Fruit fly (Drosophila melanogaster) whole organism, prepupa: Measurements from ENCODE around the gene CG31760.

Experiments
- CG11294 ChIP-seq: fragments of 200-800 bp; sonication (Bioruptor generic); IDR thresholded peaks from 2 replicates; pipeline ENCODE4 v1.3.6; 2022; ENCODE audit warnings: missing biosample characterization, missing genetic modification characterization
- CG6792 ChIP-seq: fragments of 200-800 bp; sonication (Bioruptor generic); optimal IDR thresholded peaks from 3 replicates; lab custom pipeline; 2016; ENCODE audit warnings: missing biosample characterization, missing genetic modification characterization
- CG6854 ChIP-seq: fragments of 200-800 bp; sonication (Bioruptor generic); optimal IDR thresholded peaks from 2 replicates; lab custom pipeline; 2017; ENCODE audit warnings: missing biosample characterization, mild to moderate bottlenecking, missing genetic modification characterization
- CG7368 ChIP-seq: fragments of 200-800 bp; sonication (Bioruptor generic); optimal IDR thresholded peaks from 3 replicates; lab custom pipeline; 2016; ENCODE audit warnings: missing biosample characterization, missing genetic modification characterization
- CG8319 ChIP-seq: fragments of 200-800 bp; sonication (Bioruptor generic); optimal IDR thresholded peaks from 3 replicates; lab custom pipeline; 2016; ENCODE audit warnings: missing biosample characterization, missing genetic modification characterization
- CG8632 ChIP-seq: fragments of 200-800 bp; sonication (Bioruptor generic); optimal IDR thresholded peaks from 3 replicates; lab custom pipeline; 2016; ENCODE audit warnings: missing biosample characterization, missing genetic modification characterization
- Lpt ChIP-seq: fragments of 200-800 bp; sonication (Bioruptor generic); optimal IDR thresholded peaks from 3 replicates; lab custom pipeline; 2016; ENCODE audit warnings: missing biosample characterization, missing genetic modification characterization
- OdsH ChIP-seq: fragments of 200-800 bp; sonication (Bioruptor generic); optimal IDR thresholded peaks from 3 replicates; lab custom pipeline; 2016; ENCODE audit warnings: missing biosample characterization, missing genetic modification characterization
- Sox15 ChIP-seq: fragments of 200-800 bp; sonication (Bioruptor generic); optimal IDR thresholded peaks from 3 replicates; lab custom pipeline; 2016; ENCODE audit warnings: missing biosample characterization, missing genetic modification characterization
- acj6 ChIP-seq: fragments of 200-800 bp; sonication (Bioruptor generic); optimal IDR thresholded peaks from 3 replicates; lab custom pipeline; 2016; ENCODE audit warnings: missing biosample characterization, missing genetic modification characterization
- fd85E ChIP-seq: fragments of 200-800 bp; sonication (Bioruptor generic); optimal IDR thresholded peaks from 3 replicates; lab custom pipeline; 2016; ENCODE audit warnings: missing biosample characterization, missing genetic modification characterization
- lz ChIP-seq: fragments of 200-800 bp; sonication (Bioruptor generic); optimal IDR thresholded peaks from 3 replicates; lab custom pipeline; 2016; ENCODE audit warnings: missing biosample characterization, missing genetic modification characterization

dm6 chr2L:12170250-12170649 lies 27.7 kb downstream of the CG31760 start, which contains the start of gene CG17217:
- no peak for TF ChIP-seq CG11294 (GFP tag; lab: Robert Waterston, UW)
- TF ChIP-seq CG6854 (GFP tag; lab: Kevin White, UChicago): no peak
- TF ChIP-seq Sox15: no peak
- no peak for TF ChIP-seq CG7368 (GFP tag; lab: Kevin White, UChicago)
- TF ChIP-seq acj6 (GFP tag; lab: Kevin White, UChicago): no peak
- TF ChIP-seq CG6792 (GFP tag; lab: Kevin White, UChicago): no peak
- no peak for TF ChIP-seq lz (GFP tag; lab: Kevin White, UChicago)
- no peak for TF ChIP-seq Lpt
- no peak for TF ChIP-seq CG8632 (GFP tag; lab: Kevin White, UChicago)
- no peak for TF ChIP-seq fd85E (GFP tag; lab: Kevin White, UChicago)
- TF ChIP-seq CG8319 (GFP tag; lab: Kevin White, UChicago): no peak
- no peak for TF ChIP-seq OdsH
